Worm (Caenorhabditis elegans) whole organism, late embryonic: ENCODE measurements around the gene C18E9.5.

Source experiments
- C08G9.2 ChIP-seq: sonication (generic microtip); optimal IDR thresholded peaks from 2 replicates; lab custom pipeline; 2016; ENCODE audit warnings: mild to moderate bottlenecking, missing genetic modification characterization, moderate library complexity, missing compliant biosample characterization
- ahr-1 ChIP-seq: sonication (generic microtip); optimal IDR thresholded peaks from 2 replicates; lab custom pipeline; 2016; ENCODE audit warnings: missing genetic modification characterization, missing compliant biosample characterization
- ama-1 ChIP-seq: fragments of 150-350 bp; optimal IDR thresholded peaks from 2 replicates; lab custom pipeline; 2014
- ceh-14 ChIP-seq: sonication (generic microtip); optimal IDR thresholded peaks from 2 replicates; lab custom pipeline; 2016; ENCODE audit warnings: missing genotype, missing genetic modification characterization, missing compliant biosample characterization
- ceh-18 ChIP-seq: sonication (generic microtip); optimal IDR thresholded peaks from 2 replicates; lab custom pipeline; 2016; ENCODE audit warnings: missing genetic modification characterization, missing compliant biosample characterization
- ceh-19 ChIP-seq: fragments of 200-800 bp; sonication (Bioruptor generic); optimal IDR thresholded peaks from 2 replicates; lab custom pipeline; 2018; ENCODE audit warnings: mild to moderate bottlenecking, missing genetic modification characterization, missing compliant biosample characterization
- ceh-22 ChIP-seq: sonication (generic microtip); optimal IDR thresholded peaks from 2 replicates; lab custom pipeline; 2017; ENCODE audit warnings: missing biosample characterization, missing genetic modification characterization
- ceh-24 ChIP-seq: sonication (generic microtip); optimal IDR thresholded peaks from 2 replicates; lab custom pipeline; 2016; ENCODE audit warnings: mild to moderate bottlenecking, missing genetic modification characterization, missing compliant biosample characterization
- ceh-34 ChIP-seq: sonication (generic microtip); optimal IDR thresholded peaks from 2 replicates; lab custom pipeline; 2016; ENCODE audit warnings: mild to moderate bottlenecking, missing genetic modification characterization, missing compliant biosample characterization
- ceh-6 ChIP-seq: fragments of 200-800 bp; sonication (Bioruptor generic); optimal IDR thresholded peaks from 2 replicates; lab custom pipeline; 2018; ENCODE audit warnings: mild to moderate bottlenecking, missing genetic modification characterization, missing compliant biosample characterization
- ceh-9 ChIP-seq: sonication (generic microtip); optimal IDR thresholded peaks from 2 replicates; lab custom pipeline; 2016; ENCODE audit warnings: mild to moderate bottlenecking, missing genetic modification characterization, inconsistent platforms, missing compliant biosample characterization
- che-1 ChIP-seq: sonication (generic microtip); optimal IDR thresholded peaks from 2 replicates; lab custom pipeline; 2016; ENCODE audit warnings: mild to moderate bottlenecking, missing genetic modification characterization, missing compliant biosample characterization
- elt-2 ChIP-seq: sonication (generic microtip); optimal IDR thresholded peaks from 2 replicates; lab custom pipeline; 2016; ENCODE audit warnings: missing genetic modification reagents, missing genetic modification characterization, missing compliant biosample characterization
- ets-4 ChIP-seq: sonication (generic microtip); optimal IDR thresholded peaks from 2 replicates; lab custom pipeline; 2016; ENCODE audit warnings: missing genetic modification characterization, missing compliant biosample characterization
- eyg-1 ChIP-seq: sonication (generic microtip); optimal IDR thresholded peaks from 2 replicates; lab custom pipeline; 2016; ENCODE audit warnings: missing genotype, missing genetic modification characterization, missing compliant biosample characterization
- fkh-10 ChIP-seq: fragments of 150-350 bp; optimal IDR thresholded peaks from 2 replicates; lab custom pipeline; 2014; ENCODE audit warnings: missing biosample characterization, missing genetic modification reagents, missing genetic modification characterization
- hlh-30 ChIP-seq: sonication (generic microtip); optimal IDR thresholded peaks from 2 replicates; lab custom pipeline; 2017; ENCODE audit warnings: antibody characterized with exemption, missing genetic modification characterization, missing compliant biosample characterization; ENCODE audit not compliant: insufficient read depth
- hlh-8 ChIP-seq: sonication (generic microtip); optimal IDR thresholded peaks from 2 replicates; lab custom pipeline; 2016; ENCODE audit warnings: missing genotype, missing genetic modification characterization, missing compliant biosample characterization
- lim-6 ChIP-seq: sonication (generic microtip); optimal IDR thresholded peaks from 2 replicates; lab custom pipeline; 2016; ENCODE audit warnings: missing genetic modification characterization, missing compliant biosample characterization
- pag-3 ChIP-seq: sonication (generic microtip); optimal IDR thresholded peaks from 2 replicates; lab custom pipeline; 2016; ENCODE audit warnings: missing compliant biosample characterization, missing genetic modification characterization, borderline replicate concordance
- pha-4 ChIP-seq: fragments of 150-350 bp; optimal IDR thresholded peaks from 2 replicates; lab custom pipeline; 2018; ENCODE audit warnings: missing biosample characterization, missing genetic modification reagents, missing genetic modification characterization
- pqm-1 ChIP-seq: sonication (generic microtip); optimal IDR thresholded peaks from 2 replicates; lab custom pipeline; 2016; ENCODE audit warnings: missing genetic modification characterization, missing compliant biosample characterization
- rnt-1 ChIP-seq: sonication (generic microtip); optimal IDR thresholded peaks from 2 replicates; lab custom pipeline; 2016; ENCODE audit warnings: missing genetic modification characterization, missing compliant biosample characterization
- sdc-2 ChIP-seq: sonication (generic microtip); optimal IDR thresholded peaks from 2 replicates; lab custom pipeline; 2016; ENCODE audit warnings: missing genotype, missing genetic modification characterization, missing compliant biosample characterization
- syd-9 ChIP-seq: sonication (generic microtip); optimal IDR thresholded peaks from 2 replicates; lab custom pipeline; 2016; ENCODE audit warnings: mild to moderate bottlenecking, missing genetic modification characterization, moderate library complexity, missing compliant biosample characterization
- tbx-2 ChIP-seq: sonication (generic microtip); optimal IDR thresholded peaks from 2 replicates; lab custom pipeline; 2016; ENCODE audit warnings: missing genetic modification characterization, missing compliant biosample characterization
- tbx-7 ChIP-seq: sonication (generic microtip); optimal IDR thresholded peaks from 2 replicates; lab custom pipeline; 2016; ENCODE audit warnings: missing genotype, missing genetic modification characterization, missing compliant biosample characterization
- ttx-3 ChIP-seq: sonication (generic microtip); optimal IDR thresholded peaks from 2 replicates; lab custom pipeline; 2016; ENCODE audit warnings: missing genetic modification reagents, missing genetic modification characterization, missing compliant biosample characterization
- unc-55 ChIP-seq: sonication (generic microtip); optimal IDR thresholded peaks from 2 replicates; lab custom pipeline; 2017; ENCODE audit warnings: missing biosample characterization, missing genetic modification reagents, missing genetic modification characterization
- unc-86 ChIP-seq: sonication (generic microtip); optimal IDR thresholded peaks from 2 replicates; lab custom pipeline; 2016; ENCODE audit warnings: missing genetic modification characterization, missing compliant biosample characterization
- zip-5 ChIP-seq: sonication (generic microtip); optimal IDR thresholded peaks from 2 replicates; lab custom pipeline; 2016; ENCODE audit warnings: missing genetic modification characterization, missing compliant biosample characterization

C18E9.5 gene

DNA sequence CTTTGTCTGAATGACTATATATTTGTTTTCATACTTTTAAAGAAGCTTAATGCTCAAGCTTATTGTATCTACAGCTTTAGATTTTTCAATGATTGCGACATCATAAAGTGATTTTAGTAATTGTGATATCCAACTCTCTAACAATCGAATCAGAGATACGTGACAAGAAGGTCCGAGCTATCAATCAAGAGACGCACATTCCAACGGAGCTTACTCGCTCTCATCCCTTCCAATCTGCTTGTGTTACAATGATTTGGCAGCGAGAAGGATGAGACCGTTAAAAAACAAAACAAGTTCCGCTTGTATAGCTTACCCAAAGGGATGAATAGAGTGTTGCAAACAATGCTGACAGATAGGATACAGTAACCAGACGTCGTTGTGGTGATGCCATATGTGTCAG is 8.3 kb upstream of the C18E9.5 start:
- TF ChIP-seq C08G9.2 (tag; lab: Kevin White, UChicago), result no peak
- peak; percentile 70 for TF ChIP-seq unc-55

DNA sequence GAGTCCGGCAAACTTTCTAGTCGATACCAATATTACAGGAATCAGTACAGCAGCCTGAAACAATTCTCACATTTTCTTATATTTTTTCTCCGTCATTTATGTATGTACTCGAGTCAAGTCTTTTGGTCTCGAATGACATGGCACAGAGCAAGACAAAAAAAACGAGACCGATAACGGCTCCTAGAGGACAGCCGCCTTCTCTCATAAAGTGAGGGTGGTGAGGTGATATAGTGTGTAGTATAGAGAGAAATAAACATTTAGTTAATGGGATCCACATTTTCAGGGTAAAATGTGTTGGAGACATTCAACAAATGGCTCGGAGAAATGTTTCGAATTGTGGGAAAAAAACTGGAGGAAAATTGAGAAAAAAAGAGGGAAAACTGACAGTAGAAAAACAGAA is 7.6 kb upstream of the C18E9.5 start:
- TF ChIP-seq rnt-1 (tag; lab: Kevin White, UChicago) (no peak), ceh-18 (tag; lab: Kevin White, UChicago) (peak; percentile 42)
- TF ChIP-seq, all 69 proteins: peak for 1

DNA sequence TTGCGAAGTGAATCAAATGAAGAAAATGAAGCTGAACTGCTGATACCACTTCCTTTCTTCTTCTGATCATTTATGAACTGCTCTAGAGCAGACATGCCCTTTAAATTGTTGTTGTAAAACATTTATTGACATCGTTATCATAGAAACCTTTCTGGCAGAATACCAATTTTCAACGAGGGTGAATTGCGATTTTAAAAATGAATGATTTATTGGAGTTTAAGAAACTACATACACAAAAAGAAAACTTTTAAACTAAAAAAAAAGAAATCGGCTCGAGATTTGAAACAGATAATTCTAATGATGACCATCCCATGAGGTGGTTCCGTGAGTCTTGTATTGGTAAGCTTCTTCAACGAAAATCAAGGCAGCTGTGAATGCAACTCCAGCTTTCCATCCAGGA is 5.7 kb upstream of the C18E9.5 start, which contains the start of gene sftd-3:
Gene sftd-3, minus strand, starts transcription at position 101 of the 400 bp plus-strand sequence.
- TF ChIP-seq ceh-9 (tag; lab: Kevin White, UChicago) (no peak), ceh-24 (tag; lab: Kevin White, UChicago) (no peak), ceh-34 (tag; lab: Kevin White, UChicago) (no peak), syd-9 (tag; lab: Kevin White, UChicago) (no peak), ets-4 (tag; lab: Kevin White, UChicago) (no peak), hlh-30 (tag; lab: Kevin White, UChicago) (no peak), hlh-8 (tag; lab: Kevin White, UChicago) (no peak), zip-5 (tag; lab: Kevin White, UChicago) (no peak)

- TF ChIP-seq ttx-3 (peak; percentile 14), tbx-2 (no peak), eyg-1 (tag; lab: Kevin White, UChicago) (no peak)
These were observed 4.9 kb upstream of the C18E9.5 start, which contains the start of the genes ndub-3 and C18E9.2 for ce11 chrII:8964835-8965234. TSS of gene ndub-3 (minus strand) at chrII:8964890. TSS of gene C18E9.2 (plus strand) at chrII:8965006.

ce11 chrII:8973516-8974043 is 3.8 kb downstream of the C18E9.5 start, which contains the start of gene tomm-40:
TSS of gene tomm-40 (minus strand) at chrII:8973566.
- TF ChIP-seq elt-2 (tag; lab: Kevin White, UChicago) (peak; percentile 5), pqm-1 (tag; lab: Kevin White, UChicago) (no peak)

- TF ChIP-seq lim-6 (tag; lab: Kevin White, UChicago), result no peak
- no peak for TF ChIP-seq tbx-2
- no peak for TF ChIP-seq ama-1
- TF ChIP-seq eyg-1 (tag; lab: Kevin White, UChicago), result no peak
- TF ChIP-seq che-1, result no peak
- TF ChIP-seq ttx-3, result no peak
- TF ChIP-seq unc-55, result no peak
- no peak for TF ChIP-seq ahr-1
- TF ChIP-seq ceh-14, result no peak
- TF ChIP-seq pqm-1 (tag; lab: Kevin White, UChicago), result no peak
- TF ChIP-seq tbx-7 (tag; lab: Kevin White, UChicago), result no peak
- TF ChIP-seq fkh-10 (GFP tag; lab: Kevin White, UChicago), result no peak
- TF ChIP-seq unc-86 (tag; lab: Kevin White, UChicago), result no peak
- no peak for TF ChIP-seq sdc-2
- no peak for TF ChIP-seq ceh-22 (tag; lab: Kevin White, UChicago)
- no peak for TF ChIP-seq ceh-19 (GFP tag; lab: Kevin White, UChicago)
These were observed 12.9 kb downstream of the C18E9.5 start, which contains the start of gene C18E9.7 for ce11 chrII:8982683-8983082. TSS of gene C18E9.7 (minus strand) at chrII:8982783.

DNA sequence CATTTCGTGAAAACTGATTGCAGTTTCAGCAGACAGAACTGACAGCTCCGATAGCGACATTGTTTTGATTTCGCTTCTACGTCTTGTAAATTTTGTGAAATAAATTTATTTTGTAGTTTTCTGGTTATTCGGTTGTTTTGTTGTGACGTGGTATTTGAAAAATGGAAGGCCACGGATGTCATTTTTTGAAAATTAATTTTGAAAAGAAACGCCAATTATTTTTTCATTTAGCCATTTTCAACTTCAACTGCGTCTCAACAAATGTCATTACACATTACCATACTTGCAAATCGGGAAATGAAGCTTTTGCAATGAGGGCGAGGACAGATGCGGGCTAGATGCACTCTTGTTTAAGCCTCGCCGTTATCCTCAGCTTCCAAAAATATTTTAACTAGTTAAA is 18.2 kb downstream of the C18E9.5 start, which contains the start of gene C18E9.8:
Gene C18E9.8, minus strand, starts transcription at position 101 of the 400 bp plus-strand sequence.
- TF ChIP-seq tbx-2 (no peak), ceh-6 (GFP tag; lab: Kevin White, UChicago) (no peak), fkh-10 (GFP tag; lab: Kevin White, UChicago) (no peak), pha-4 (no peak), ahr-1 (no peak), pag-3 (no peak)
- TF ChIP-seq, all 69 proteins: peak for 0
